Worm (Caenorhabditis elegans) whole organism, early embryonic: Measurements from ENCODE around the gene srw-39.

Experiments
- B0310.2 ChIP-seq: sonication (generic microtip); optimal IDR thresholded peaks from 2 replicates; lab custom pipeline; 2016; ENCODE audit warnings: mild to moderate bottlenecking, missing genetic modification characterization, missing compliant biosample characterization
- F13C5.2 ChIP-seq: sonication (generic microtip); optimal IDR thresholded peaks from 2 replicates; lab custom pipeline; 2017; ENCODE audit warnings: mild to moderate bottlenecking, missing genetic modification characterization, inconsistent platforms, missing compliant biosample characterization
- aly-1 ChIP-seq: sonication (generic microtip); optimal IDR thresholded peaks from 2 replicates; lab custom pipeline; 2016; ENCODE audit warnings: missing genetic modification characterization, missing compliant biosample characterization
- ama-1 ChIP-seq: fragments of 150-350 bp; optimal IDR thresholded peaks from 2 replicates; lab custom pipeline; 2014
- ceh-13 ChIP-seq: fragments of 200-800 bp; sonication (Bioruptor generic); optimal IDR thresholded peaks from 2 replicates; lab custom pipeline; 2018; ENCODE audit warnings: mild to moderate bottlenecking, missing genetic modification characterization, missing compliant biosample characterization
- ceh-36 ChIP-seq: sonication (generic microtip); optimal IDR thresholded peaks from 2 replicates; lab custom pipeline; 2016; ENCODE audit warnings: missing genetic modification characterization, inconsistent platforms, missing compliant biosample characterization
- ets-7 ChIP-seq: sonication (generic microtip); optimal IDR thresholded peaks from 2 replicates; lab custom pipeline; 2016; ENCODE audit warnings: missing genotype, missing genetic modification characterization, missing compliant biosample characterization
- flt-1 ChIP-seq: fragments of 200-800 bp; sonication (Bioruptor generic); IDR thresholded peaks from 2 replicates; pipeline ENCODE4 v1.3.6; 2022; ENCODE audit warnings: missing genetic modification characterization, missing compliant biosample characterization
- hmbx-1 ChIP-seq: sonication (generic microtip); optimal IDR thresholded peaks from 2 replicates; lab custom pipeline; 2016; ENCODE audit warnings: mild to moderate bottlenecking, missing genetic modification characterization, missing compliant biosample characterization
- hmg-4 ChIP-seq: fragments of 200-800 bp; sonication (Bioruptor generic); optimal IDR thresholded peaks from 2 replicates; lab custom pipeline; 2018; ENCODE audit warnings: mild to moderate bottlenecking, missing genetic modification characterization, missing compliant biosample characterization
- hnd-1 ChIP-seq: sonication (generic microtip); optimal IDR thresholded peaks from 2 replicates; lab custom pipeline; 2016; ENCODE audit warnings: missing genetic modification characterization, missing compliant biosample characterization
- pes-1 ChIP-seq: fragments of 200-800 bp; sonication (Bioruptor generic); IDR thresholded peaks from 2 replicates; pipeline ENCODE4 v1.3.6; 2022; ENCODE audit warnings: missing genetic modification reagents, missing genetic modification characterization, missing compliant biosample characterization
- scrt-1 ChIP-seq: fragments of 200-800 bp; sonication (Bioruptor generic); IDR thresholded peaks from 2 replicates; pipeline ENCODE4 v1.3.6; 2022; ENCODE audit warnings: missing genetic modification characterization, missing compliant biosample characterization
- sea-1 ChIP-seq: fragments of 200-800 bp; sonication (Bioruptor generic); conservative IDR thresholded peaks from 2 replicates; pipeline ENCODE4 v1.3.6; 2022; ENCODE audit warnings: missing genetic modification characterization, missing compliant biosample characterization
- tbx-11 ChIP-seq: fragments of 200-800 bp; sonication (Bioruptor generic); IDR thresholded peaks from 2 replicates; pipeline ENCODE4 v1.3.6; 2022; ENCODE audit warnings: missing genetic modification characterization, missing compliant biosample characterization
- tbx-37 ChIP-seq: fragments of 200-800 bp; sonication (Bioruptor generic); conservative IDR thresholded peaks from 2 replicates; pipeline ENCODE4 v1.3.6; 2022; ENCODE audit warnings: missing genetic modification reagents, missing genetic modification characterization, missing compliant biosample characterization
- tra-4 ChIP-seq: sonication (generic microtip); optimal IDR thresholded peaks from 2 replicates; lab custom pipeline; 2017; ENCODE audit warnings: missing genetic modification characterization, missing compliant biosample characterization

srw-39 gene

ce11 chrV:20171941-20172340 lies at the start of gene srw-39:
Gene srw-39, minus strand, starts transcription at chrV:20172041.
- TF ChIP-seq pes-1: no peak
- no peak for TF ChIP-seq scrt-1 (GFP tag; lab: Robert Waterston, UW)
- no peak for TF ChIP-seq hnd-1 (tag; lab: Kevin White, UChicago)
- no peak for TF ChIP-seq hmbx-1 (tag; lab: Kevin White, UChicago)
- TF ChIP-seq ceh-13 (GFP tag; lab: Kevin White, UChicago): no peak
- no peak for TF ChIP-seq hmg-4 (GFP tag; lab: Kevin White, UChicago)
- TF ChIP-seq aly-1 (tag; lab: Kevin White, UChicago): no peak
- no peak for TF ChIP-seq tra-4
- no peak for TF ChIP-seq F13C5.2 (tag; lab: Kevin White, UChicago)
- TF ChIP-seq sea-1 (GFP tag; lab: Robert Waterston, UW): no peak
- TF ChIP-seq flt-1: no peak
- no peak for TF ChIP-seq tbx-37 (GFP tag; lab: Robert Waterston, UW)
- TF ChIP-seq ets-7 (tag; lab: Kevin White, UChicago): no peak
- TF ChIP-seq tbx-11: no peak
- TF ChIP-seq ceh-36 (tag; lab: Kevin White, UChicago): no peak
- TF ChIP-seq ama-1: no peak

- TF ChIP-seq hmg-4 (GFP tag; lab: Kevin White, UChicago) (no peak), aly-1 (tag; lab: Kevin White, UChicago) (no peak), scrt-1 (GFP tag; lab: Robert Waterston, UW) (no peak), ceh-13 (GFP tag; lab: Kevin White, UChicago) (no peak), tra-4 (no peak), tbx-37 (GFP tag; lab: Robert Waterston, UW) (no peak), F13C5.2 (tag; lab: Kevin White, UChicago) (no peak), sea-1 (GFP tag; lab: Robert Waterston, UW) (no peak), ceh-36 (tag; lab: Kevin White, UChicago) (no peak)
These were observed 48.8 kb upstream of the srw-39 start for ce11 chrV:20220604-20221003.

ce11 chrV:20215197-20215596 lies 43.4 kb upstream of the srw-39 start, which contains the start of gene Y113G7B.11:
Gene Y113G7B.11, minus strand, starts transcription at chrV:20215297.
- no peak for TF ChIP-seq sea-1 (GFP tag; lab: Robert Waterston, UW)
- no peak for TF ChIP-seq ceh-36 (tag; lab: Kevin White, UChicago)
- TF ChIP-seq tra-4: no peak
- no peak for TF ChIP-seq ama-1
- TF ChIP-seq flt-1: no peak
- no peak for TF ChIP-seq B0310.2 (tag; lab: Kevin White, UChicago)
- no peak for TF ChIP-seq hnd-1 (tag; lab: Kevin White, UChicago)
- TF ChIP-seq aly-1 (tag; lab: Kevin White, UChicago): no peak

- TF ChIP-seq hnd-1 (tag; lab: Kevin White, UChicago) (no peak), B0310.2 (tag; lab: Kevin White, UChicago) (no peak), hmbx-1 (tag; lab: Kevin White, UChicago) (no peak), tbx-11 (no peak), F13C5.2 (tag; lab: Kevin White, UChicago) (no peak), tbx-37 (GFP tag; lab: Robert Waterston, UW) (no peak), scrt-1 (GFP tag; lab: Robert Waterston, UW) (no peak), ceh-13 (GFP tag; lab: Kevin White, UChicago) (no peak), hmg-4 (GFP tag; lab: Kevin White, UChicago) (no peak)
These were observed 41.3 kb upstream of the srw-39 start for ce11 chrV:20213097-20213496.

ce11 chrV:20212584-20212983 lies 40.7 kb upstream of the srw-39 start, which contains the start of gene Y113G7B.12:
Gene Y113G7B.12, minus strand, starts transcription at chrV:20212684.
- TF ChIP-seq ceh-36 (tag; lab: Kevin White, UChicago) (no peak), ets-7 (tag; lab: Kevin White, UChicago) (no peak), ceh-13 (GFP tag; lab: Kevin White, UChicago) (no peak), tbx-37 (GFP tag; lab: Robert Waterston, UW) (no peak), F13C5.2 (tag; lab: Kevin White, UChicago) (no peak), hmg-4 (GFP tag; lab: Kevin White, UChicago) (no peak), B0310.2 (tag; lab: Kevin White, UChicago) (no peak), aly-1 (tag; lab: Kevin White, UChicago) (no peak), hnd-1 (tag; lab: Kevin White, UChicago) (no peak), tbx-11 (no peak), flt-1 (no peak), ama-1 (no peak), tra-4 (no peak), hmbx-1 (tag; lab: Kevin White, UChicago) (no peak), sea-1 (GFP tag; lab: Robert Waterston, UW) (no peak), pes-1 (no peak), scrt-1 (GFP tag; lab: Robert Waterston, UW) (no peak)

- no peak for TF ChIP-seq hmg-4 (GFP tag; lab: Kevin White, UChicago)
- no peak for TF ChIP-seq tbx-37 (GFP tag; lab: Robert Waterston, UW)
- TF ChIP-seq ceh-36 (tag; lab: Kevin White, UChicago): no peak
- TF ChIP-seq F13C5.2 (tag; lab: Kevin White, UChicago): no peak
- no peak for TF ChIP-seq tbx-11
- TF ChIP-seq aly-1 (tag; lab: Kevin White, UChicago): no peak
- TF ChIP-seq ama-1: no peak
- no peak for TF ChIP-seq pes-1
- no peak for TF ChIP-seq flt-1
- no peak for TF ChIP-seq ets-7 (tag; lab: Kevin White, UChicago)
- no peak for TF ChIP-seq ceh-13 (GFP tag; lab: Kevin White, UChicago)
- TF ChIP-seq hnd-1 (tag; lab: Kevin White, UChicago): no peak
- TF ChIP-seq tra-4: no peak
- no peak for TF ChIP-seq scrt-1 (GFP tag; lab: Robert Waterston, UW)
- no peak for TF ChIP-seq B0310.2 (tag; lab: Kevin White, UChicago)
These were observed 34.2 kb upstream of the srw-39 start, which contains the start of the genes fbxb-59 and srbc-34 for ce11 chrV:20206086-20206485. Gene fbxb-59, minus strand, starts transcription at chrV:20206186. Gene srbc-34, plus strand, starts transcription at chrV:20206318.

- no peak for TF ChIP-seq tra-4
- TF ChIP-seq sea-1 (GFP tag; lab: Robert Waterston, UW): no peak
- TF ChIP-seq aly-1 (tag; lab: Kevin White, UChicago): no peak
- TF ChIP-seq F13C5.2 (tag; lab: Kevin White, UChicago): no peak
- no peak for TF ChIP-seq ama-1
- TF ChIP-seq hmg-4 (GFP tag; lab: Kevin White, UChicago): no peak
These were observed 31.2 kb upstream of the srw-39 start, which contains the start of gene fbxa-113 for ce11 chrV:20203085-20203484. Gene fbxa-113, plus strand, starts transcription at chrV:20203385.
